Worm (Caenorhabditis elegans) whole organism, late embryonic: ENCODE results near the gene ogt-1.

Experiments
- ama-1 ChIP-seq: fragments of 150-350 bp; optimal IDR thresholded peaks from 2 replicates; lab custom pipeline; 2014
- dve-1 ChIP-seq: sonication (generic microtip); optimal IDR thresholded peaks from 2 replicates; lab custom pipeline; 2017; ENCODE audit warnings: antibody characterized with exemption, mild to moderate bottlenecking, missing genetic modification characterization, missing compliant biosample characterization
- hlh-13 ChIP-seq: fragments of 200-800 bp; sonication (Bioruptor generic); optimal IDR thresholded peaks from 2 replicates; lab custom pipeline; 2018; ENCODE audit warnings: mild to moderate bottlenecking, missing genetic modification characterization, missing compliant biosample characterization
- mec-3 ChIP-seq: sonication (generic microtip); optimal IDR thresholded peaks from 2 replicates; lab custom pipeline; 2016; ENCODE audit warnings: borderline replicate concordance, missing genetic modification characterization, missing compliant biosample characterization
- tbx-2 ChIP-seq: sonication (generic microtip); optimal IDR thresholded peaks from 2 replicates; lab custom pipeline; 2016; ENCODE audit warnings: missing genetic modification characterization, missing compliant biosample characterization

- TF ChIP-seq mec-3 (no peak), dve-1 (tag; lab: Kevin White, UChicago) (no peak), hlh-13 (GFP tag; lab: Kevin White, UChicago) (no peak), tbx-2 (tag; lab: Kevin White, UChicago) (no peak), ama-1 (no peak)
Observed at ce11 chrIII:7133559-7133958, 20.0 kb downstream of the ogt-1 start, which contains the start of the genes pot-1 and ggtb-1.
